ENCODE assay signal across 5 worm cellular contexts in the genomic region with DNA sequence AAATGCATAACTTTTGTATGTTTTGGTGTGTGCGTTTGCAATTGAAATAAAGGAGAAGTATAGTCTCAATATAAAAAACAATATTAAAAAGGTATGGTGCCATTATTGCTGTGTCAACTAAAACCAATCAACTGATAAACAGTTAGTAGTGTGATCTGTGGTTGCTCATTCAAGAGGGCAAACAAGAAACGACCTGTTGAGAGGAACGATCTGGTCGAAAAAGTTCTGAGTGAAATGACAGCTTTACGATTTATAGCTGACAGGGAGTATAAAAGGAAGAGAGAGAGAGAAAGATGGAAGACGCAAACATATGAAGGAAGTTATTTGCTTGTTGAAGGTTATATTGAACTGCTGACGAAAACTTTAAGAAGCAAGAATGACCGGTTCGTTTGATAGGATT.
A peak's percentile ranks its signal among the peaks of the same experiment; 100 is the strongest.
TF ChIP-seq lines count a peak whose summit lies in the region.

No protein-coding gene starts in this region.

TF ChIP-seq in whole organism, L1 larva, 84 proteins besides CTCF, POLR2A, EP300 and RAD21:
- TF ChIP-seq fos-1 (tag; optimal IDR thresholded peaks at IDR 0.05; lab: Kevin White, UChicago) (no peak), F16B12.6 (tag; optimal IDR thresholded peaks at IDR 0.05; lab: Kevin White, UChicago) (no peak), lin-14 (GFP tag; optimal IDR thresholded peaks at IDR 0.05; lab: Kevin White, UChicago) (peak; percentile 10)
TF ChIP-seq in whole organism, L1 larva: peak in this region for 1.

TF ChIP-seq in whole organism, L2 larva, 48 proteins besides CTCF, POLR2A, EP300 and RAD21:
- no peak for TF ChIP-seq elt-3 (tag; optimal IDR thresholded peaks at IDR 0.05; lab: Kevin White, UChicago)
- no peak for TF ChIP-seq crh-2 (tag; optimal IDR thresholded peaks at IDR 0.05; lab: Kevin White, UChicago)
- no peak for TF ChIP-seq nhr-77 (tag; optimal IDR thresholded peaks at IDR 0.05; lab: Kevin White, UChicago)
- no peak for TF ChIP-seq ztf-11 (tag; optimal IDR thresholded peaks at IDR 0.05; lab: Kevin White, UChicago)
- TF ChIP-seq blmp-1 (tag; optimal IDR thresholded peaks at IDR 0.05; lab: Kevin White, UChicago; ENCODE audit: insufficient read depth) = no peak
- TF ChIP-seq fos-1 (tag; optimal IDR thresholded peaks at IDR 0.05; lab: Kevin White, UChicago) = peak; percentile 2
- TF ChIP-seq nhr-25 (tag; optimal IDR thresholded peaks at IDR 0.05; lab: Kevin White, UChicago) = peak; percentile 6

TF ChIP-seq in whole organism, L3 larva, 47 proteins besides CTCF, POLR2A, EP300 and RAD21:
- TF ChIP-seq snpc-4 (tag; optimal IDR thresholded peaks at IDR 0.05; lab: Kevin White, UChicago) (no peak), nhr-28 (tag; optimal IDR thresholded peaks at IDR 0.05; lab: Kevin White, UChicago) (no peak), nhr-12 (tag; optimal IDR thresholded peaks at IDR 0.05; lab: Kevin White, UChicago) (no peak), lin-15B (tag; optimal IDR thresholded peaks at IDR 0.05; lab: Kevin White, UChicago) (no peak), pqm-1 (tag; optimal IDR thresholded peaks at IDR 0.05; lab: Kevin White, UChicago) (peak; percentile 26), ceh-9 (tag; optimal IDR thresholded peaks at IDR 0.05; lab: Kevin White, UChicago) (no peak), jun-1 (tag; optimal IDR thresholded peaks at IDR 0.05; lab: Kevin White, UChicago) (peak; percentile 13), ama-1 (optimal IDR thresholded peaks at IDR 0.05; lab: Kevin White, UChicago) (no peak), aly-2 (tag; optimal IDR thresholded peaks at IDR 0.05; lab: Kevin White, UChicago) (no peak), unc-62 (GFP tag; optimal IDR thresholded peaks at IDR 0.05; lab: Kevin White, UChicago) (peak; percentile 10), egl-5 (tag; optimal IDR thresholded peaks at IDR 0.05; lab: Kevin White, UChicago) (no peak), lsy-12 (tag; optimal IDR thresholded peaks at IDR 0.05; lab: Kevin White, UChicago) (no peak), nhr-25 (tag; optimal IDR thresholded peaks at IDR 0.05; lab: Kevin White, UChicago) (peak; percentile 51), pha-4 (tag; optimal IDR thresholded peaks at IDR 0.05; lab: Kevin White, UChicago) (peak; percentile 54), elt-3 (tag; optimal IDR thresholded peaks at IDR 0.05; lab: Kevin White, UChicago) (no peak), nhr-43 (tag; optimal IDR thresholded peaks at IDR 0.05; lab: Kevin White, UChicago; ENCODE audit: poor library complexity, severe bottlenecking) (no peak), ztf-11 (tag; optimal IDR thresholded peaks at IDR 0.05; lab: Kevin White, UChicago) (no peak)

TF ChIP-seq in whole organism, L4 larva, 104 proteins besides CTCF, POLR2A, EP300 and RAD21 (continues in another document):
- TF ChIP-seq lin-39 (tag; optimal IDR thresholded peaks at IDR 0.05; lab: Kevin White, UChicago) (no peak), ztf-11 (tag; optimal IDR thresholded peaks at IDR 0.05; lab: Kevin White, UChicago) (no peak), unc-62 (GFP tag; optimal IDR thresholded peaks at IDR 0.05 in 1 of 2; lab: Kevin White, UChicago) (peak in 1 of 2 experiments; percentile 94), unc-62 (tag; optimal IDR thresholded peaks at IDR 0.05; lab: Kevin White, UChicago) (no peak), daf-12 (tag; optimal IDR thresholded peaks at IDR 0.05; lab: Kevin White, UChicago) (no peak), nhr-41 (GFP tag; IDR thresholded peaks at IDR 0.05; lab: Robert Waterston, UW) (0 out of 2 replicates have a peak, but pooled peaks have one; percentile 34), T26A8.4 (GFP tag; IDR thresholded peaks at IDR 0.05; lab: Robert Waterston, UW) (no peak), R02D3.7 (tag; optimal IDR thresholded peaks at IDR 0.05; lab: Kevin White, UChicago) (no peak), ZK337.2 (GFP tag; IDR thresholded peaks at IDR 0.05; lab: Robert Waterston, UW) (no peak), nhr-48 (tag; optimal IDR thresholded peaks at IDR 0.05; lab: Kevin White, UChicago) (peak; percentile 17), zip-2 (tag; optimal IDR thresholded peaks at IDR 0.05; lab: Kevin White, UChicago) (no peak), nhr-28 (tag; optimal IDR thresholded peaks at IDR 0.05; lab: Kevin White, UChicago) (peak; percentile 30), lin-15B (tag; optimal IDR thresholded peaks at IDR 0.05; lab: Kevin White, UChicago) (no peak), daf-16 (GFP tag; optimal IDR thresholded peaks at IDR 0.05; lab: Kevin White, UChicago) (no peak), daf-16 (tag; optimal IDR thresholded peaks at IDR 0.05; lab: Kevin White, UChicago) (peak; percentile 77), hlh-11 (tag; optimal IDR thresholded peaks at IDR 0.05; lab: Kevin White, UChicago) (peak; percentile 66), mep-1 (tag; optimal IDR thresholded peaks at IDR 0.05; lab: Kevin White, UChicago) (no peak), spr-3 (GFP tag; optimal IDR thresholded peaks at IDR 0.05; lab: Kevin White, UChicago) (no peak), nhr-77 (tag; optimal IDR thresholded peaks at IDR 0.05; lab: Kevin White, UChicago) (no peak), dpl-1 (GFP tag; optimal IDR thresholded peaks at IDR 0.05; lab: Kevin White, UChicago) (no peak), hif-1 (tag; optimal IDR thresholded peaks at IDR 0.05; lab: Kevin White, UChicago) (no peak), dmd-8 (GFP tag; IDR thresholded peaks at IDR 0.05; lab: Robert Waterston, UW) (no peak), mdl-1 (tag; optimal IDR thresholded peaks at IDR 0.05; lab: Kevin White, UChicago) (peak in 1 of 2 experiments; percentile 33), nhr-76 (tag; optimal IDR thresholded peaks at IDR 0.05; lab: Kevin White, UChicago) (no peak), Y48G9A.11 (GFP tag; IDR thresholded peaks at IDR 0.05; lab: Robert Waterston, UW) (no peak), tag-97 (GFP tag; IDR thresholded peaks at IDR 0.05; lab: Robert Waterston, UW) (no peak), php-3 (GFP tag; IDR thresholded peaks at IDR 0.05; lab: Robert Waterston, UW) (peak; percentile 35; the same call in 1 of the 2 replicates), dmd-6 (GFP tag; IDR thresholded peaks at IDR 0.05; lab: Robert Waterston, UW) (peak; percentile 83), Y105C5A.15 (GFP tag; IDR thresholded peaks at IDR 0.05; lab: Robert Waterston, UW) (no peak), ceh-20 (GFP tag; IDR thresholded peaks at IDR 0.05; lab: Robert Waterston, UW) (no peak), dve-1 (tag; optimal IDR thresholded peaks at IDR 0.05; lab: Kevin White, UChicago; ENCODE audit: insufficient read depth) (peak; percentile 79), lsy-2 (tag; optimal IDR thresholded peaks at IDR 0.05; lab: Kevin White, UChicago) (no peak)

TF ChIP-seq in whole organism, young adult, 124 proteins besides CTCF, POLR2A, EP300 and RAD21:
- no peak for TF ChIP-seq rec-8 (tag; optimal IDR thresholded peaks at IDR 0.05; lab: Kevin White, UChicago)
- TF ChIP-seq ceh-100 (GFP tag; IDR thresholded peaks at IDR 0.05; lab: Robert Waterston, UW) = no peak
- TF ChIP-seq nhr-27 (tag; optimal IDR thresholded peaks at IDR 0.05; lab: Kevin White, UChicago) = no peak
- peak; percentile 21 for TF ChIP-seq unc-62 (GFP tag; optimal IDR thresholded peaks at IDR 0.05; lab: Kevin White, UChicago)
- no peak for TF ChIP-seq F55B11.4 (tag; optimal IDR thresholded peaks at IDR 0.05; lab: Kevin White, UChicago; ENCODE audit: borderline replicate concordance, insufficient read depth)
- TF ChIP-seq B0035.1 (tag; optimal IDR thresholded peaks at IDR 0.05; lab: Kevin White, UChicago) = no peak
- TF ChIP-seq tbx-9 (tag; optimal IDR thresholded peaks at IDR 0.05; lab: Kevin White, UChicago; ENCODE audit: borderline replicate concordance) = no peak
- TF ChIP-seq bed-2 (GFP tag; IDR thresholded peaks at IDR 0.05; lab: Robert Waterston, UW) = no peak
- peak; percentile 89 for TF ChIP-seq nhr-80 (tag; optimal IDR thresholded peaks at IDR 0.05; lab: Kevin White, UChicago)
